Worm (Caenorhabditis elegans): ENCODE results near the gene C06B8.7.

The C06B8.7 gene

ce11 chrV:15511613-15512216 is 13.2 kb downstream of the C06B8.7 start, which contains the start of gene rpl-38 (continued):
- TF ChIP-seq madf-6 (GFP tag; IDR thresholded peaks at IDR 0.05) (peak; percentile 91), D2030.7 (GFP tag; IDR thresholded peaks at IDR 0.05) (peak; percentile 84), F33H1.4 (GFP tag; IDR thresholded peaks at IDR 0.05) (peak; percentile 99), F55B11.4 (tag; optimal IDR thresholded peaks at IDR 0.05; ENCODE audit: borderline replicate concordance, insufficient read depth) (no peak), lin-54 (GFP tag; optimal IDR thresholded peaks at IDR 0.05) (peak; percentile 76), snpc-1.3 (tag; optimal IDR thresholded peaks at IDR 0.05; ENCODE audit: insufficient read depth) (peak; percentile 85), hmg-1.2 (GFP tag; IDR thresholded peaks at IDR 0.05) (peak; percentile 63), akir-1 (GFP tag; optimal IDR thresholded peaks at IDR 0.05) (no peak), lsy-27 (tag; optimal IDR thresholded peaks at IDR 0.05; ENCODE audit: borderline replicate concordance, insufficient read depth) (peak; percentile 34), K12H6.12 (tag; optimal IDR thresholded peaks at IDR 0.05) (peak; percentile 30), cebp-1 (GFP tag; IDR thresholded peaks at IDR 0.05) (no peak), cebp-1 (tag; optimal IDR thresholded peaks at IDR 0.05) (peak; percentile 64), rcor-1 (GFP tag; IDR thresholded peaks at IDR 0.05) (peak; percentile 75), rpc-1 (optimal IDR thresholded peaks at IDR 0.05) (no peak), rpc-1 (tag; optimal IDR thresholded peaks at IDR 0.05) (peak; percentile 7), dpl-1 (GFP tag; optimal IDR thresholded peaks at IDR 0.05) (peak; percentile 52), B0035.1 (tag; optimal IDR thresholded peaks at IDR 0.05) (no peak), F39B2.1 (GFP tag; IDR thresholded peaks at IDR 0.05) (no peak), pha-4 (tag; optimal IDR thresholded peaks at IDR 0.05) (no peak), ccch-3 (GFP tag; optimal IDR thresholded peaks at IDR 0.05) (no peak), lsl-1 (GFP tag; optimal IDR thresholded peaks at IDR 0.05) (peak; percentile 97), snpc-3.4 (tag; optimal IDR thresholded peaks at IDR 0.05) (peak; percentile 90), nhr-120 (GFP tag; IDR thresholded peaks at IDR 0.05) (no peak), lin-35 (GFP tag; optimal IDR thresholded peaks at IDR 0.05) (peak in 1 of 3 experiments; percentile 81)

ce11 chrV:15512856-15513756 is 14.6 kb downstream of the C06B8.7 start:
- TF ChIP-seq hlh-26 (GFP tag; conservative IDR thresholded peaks at IDR 0.05) (0 out of 2 replicates have a peak, but pooled peaks have one; percentile 65), ZK185.1 (tag; optimal IDR thresholded peaks at IDR 0.05; ENCODE audit: poor library complexity, severe bottlenecking) (no peak), nhr-27 (tag; optimal IDR thresholded peaks at IDR 0.05) (no peak), B0035.1 (tag; optimal IDR thresholded peaks at IDR 0.05) (no peak), snpc-4 (GFP tag; optimal IDR thresholded peaks at IDR 0.05) (no peak), snpc-4 (tag; optimal IDR thresholded peaks at IDR 0.05) (peak in 2 of 4 experiments; percentile 6 to 23), bed-1 (GFP tag; IDR thresholded peaks at IDR 0.05) (no peak), repo-1 (tag; optimal IDR thresholded peaks at IDR 0.05) (peak; percentile 44), xnd-1 (tag; optimal IDR thresholded peaks at IDR 0.05) (peak; percentile 46), K11D2.4 (GFP tag; IDR thresholded peaks at IDR 0.05) (no peak), ceh-27 (GFP tag; optimal IDR thresholded peaks at IDR 0.05) (peak; percentile 37), C06A6.2 (GFP tag; conservative IDR thresholded peaks at IDR 0.05) (no peak), attf-5 (GFP tag; optimal IDR thresholded peaks at IDR 0.05) (peak; percentile 19), B0019.2 (GFP tag; conservative IDR thresholded peaks at IDR 0.05) (no peak), F33H1.4 (GFP tag; IDR thresholded peaks at IDR 0.05) (0 out of 2 replicates have a peak, but pooled peaks have one; percentile 41), F55B11.4 (tag; optimal IDR thresholded peaks at IDR 0.05; ENCODE audit: borderline replicate concordance, insufficient read depth) (no peak), tlf-1 (GFP tag; optimal IDR thresholded peaks at IDR 0.05) (peak; percentile 34), ceh-100 (GFP tag; IDR thresholded peaks at IDR 0.05) (peak; percentile 28; the same call in 1 of the 2 replicates), egrh-3 (GFP tag; IDR thresholded peaks at IDR 0.05) (no peak), lin-54 (GFP tag; optimal IDR thresholded peaks at IDR 0.05) (peak; percentile 43), rcor-1 (GFP tag; IDR thresholded peaks at IDR 0.05) (peak; percentile 17; the same call in 1 of the 2 replicates), nfya-2 (GFP tag; IDR thresholded peaks at IDR 0.05) (no peak), egl-44 (GFP tag; IDR thresholded peaks at IDR 0.05) (no peak), mel-28 (tag; optimal IDR thresholded peaks at IDR 0.05; ENCODE audit: borderline replicate concordance) (no peak), zim-3 (tag; optimal IDR thresholded peaks at IDR 0.05) (no peak)
